Fruit fly (Drosophila melanogaster): ENCODE results near the gene CG34027.

dm6 chr3R:25094639-25095038 is 14.2 kb downstream of the CG34027 start, which contains the start of gene fd96Cb:
- no peak for TF ChIP-seq Clk (GFP tag; optimal IDR thresholded peaks at IDR 0.05)
- no peak for TF ChIP-seq CG7045 (GFP tag; optimal IDR thresholded peaks at IDR 0.05)
- TF ChIP-seq Crg-1 (GFP tag; optimal IDR thresholded peaks at IDR 0.05) = no peak
- no peak for TF ChIP-seq tj (GFP tag; optimal IDR thresholded peaks at IDR 0.05)
- no peak for TF ChIP-seq CG11617 (GFP tag; optimal IDR thresholded peaks at IDR 0.05)
- TF ChIP-seq CG33017 (tag; optimal IDR thresholded peaks at IDR 0.05) = no peak
- no peak for TF ChIP-seq CG14711 (tag; optimal IDR thresholded peaks at IDR 0.05)
- no peak for TF ChIP-seq CG7101 (tag; optimal IDR thresholded peaks at IDR 0.05)
- TF ChIP-seq CG5204 (GFP tag; optimal IDR thresholded peaks at IDR 0.05) = no peak
- TF ChIP-seq CG12768 (GFP tag; optimal IDR thresholded peaks at IDR 0.05) = no peak
- TF ChIP-seq Mnt (GFP tag; optimal IDR thresholded peaks at IDR 0.05) = no peak
- TF ChIP-seq Hr96 (GFP tag; optimal IDR thresholded peaks at IDR 0.05) = no peak
